Worm (Caenorhabditis elegans) whole organism, L1 larva: ENCODE data around the gene cal-2.
A peak's percentile ranks its signal among the peaks of the same experiment; 100 is the strongest.

Source experiments
- C16A3.4 ChIP-seq: fragments of 150-350 bp; optimal IDR thresholded peaks from 2 replicates; lab custom pipeline; 2014; ENCODE audit warnings: missing biosample characterization, missing genetic modification characterization
- C34B4.2 ChIP-seq: sonication (generic microtip); optimal IDR thresholded peaks from 2 replicates; lab custom pipeline; 2017; ENCODE audit warnings: mild to moderate bottlenecking, missing genetic modification characterization, missing compliant biosample characterization
- F16B12.6 ChIP-seq: fragments of 150-350 bp; optimal IDR thresholded peaks from 2 replicates; lab custom pipeline; 2014; ENCODE audit warnings: missing biosample characterization, missing genetic modification characterization
- Y116A8C.19 ChIP-seq: sonication (generic microtip); optimal IDR thresholded peaks from 2 replicates; lab custom pipeline; 2016; ENCODE audit warnings: missing compliant biosample characterization, missing genetic modification characterization, borderline replicate concordance
- aha-1 ChIP-seq: fragments of 150-350 bp; optimal IDR thresholded peaks from 2 replicates; lab custom pipeline; 2014; ENCODE audit warnings: missing biosample characterization, missing genetic modification characterization
- alr-1 ChIP-seq: fragments of 200-800 bp; sonication (Bioruptor generic); optimal IDR thresholded peaks from 2 replicates; lab custom pipeline; 2018; ENCODE audit warnings: borderline replicate concordance, mild to moderate bottlenecking, missing genetic modification characterization, missing compliant biosample characterization
- aly-2 ChIP-seq: fragments of 150-350 bp; optimal IDR thresholded peaks from 2 replicates; lab custom pipeline; 2014; ENCODE audit warnings: missing biosample characterization, missing genetic modification characterization
- ceh-63 ChIP-seq: fragments of 200-800 bp; sonication (Bioruptor generic); optimal IDR thresholded peaks from 2 replicates; lab custom pipeline; 2018; ENCODE audit warnings: mild to moderate bottlenecking, missing genetic modification characterization, missing compliant biosample characterization
- ceh-82 ChIP-seq, 3 experiments: fragments of 150-350 bp in 1 of 3; sonication (generic microtip) in 2 of 3; optimal IDR thresholded peaks; 2 replicates each; lab custom pipeline; 2014 to 2017; ENCODE audit warnings: missing biosample characterization in 3 of 3, missing genetic modification characterization in 3 of 3
- ceh-88 ChIP-seq: fragments of 200-800 bp; sonication (Bioruptor generic); IDR thresholded peaks from 2 replicates; pipeline ENCODE4 v1.3.6; 2022; ENCODE audit warnings: missing genetic modification characterization, missing compliant biosample characterization
- efl-1 ChIP-seq, 4 experiments: fragments of 150-350 bp; optimal IDR thresholded peaks in 3 of 4; peaks in 1 of 4; 1 replicate in 1 of 4; 2 replicates in 3 of 4; lab custom pipeline; 2014; ENCODE audit warnings: missing biosample characterization in 2 of 4, missing genetic modification characterization in 2 of 4, missing genetic modification reagents in 2 of 4
- efl-3 ChIP-seq: fragments of 200-800 bp; sonication (Bioruptor generic); optimal IDR thresholded peaks from 2 replicates; lab custom pipeline; 2018; ENCODE audit warnings: mild to moderate bottlenecking, missing genetic modification characterization, missing compliant biosample characterization
- egl-13 ChIP-seq: sonication (generic microtip); optimal IDR thresholded peaks from 2 replicates; lab custom pipeline; 2016; ENCODE audit warnings: missing genotype, missing genetic modification reagents, missing genetic modification characterization, missing compliant biosample characterization
- egl-27 ChIP-seq, 2 experiments: fragments of 150-350 bp in 1 of 2; sonication (generic microtip); optimal IDR thresholded peaks; 3 replicates each; lab custom pipeline; 2017 to 2018; ENCODE audit warnings: missing biosample characterization in 2 of 2, missing genetic modification characterization in 2 of 2, missing genetic modification reagents in 2 of 2
- elt-2 ChIP-seq: sonication (generic microtip); optimal IDR thresholded peaks from 2 replicates; lab custom pipeline; 2016; ENCODE audit warnings: missing genetic modification characterization, mild to moderate bottlenecking, inconsistent platforms, missing compliant biosample characterization, missing genetic modification reagents
- ets-5 ChIP-seq: fragments of 200-800 bp; sonication (Bioruptor generic); IDR thresholded peaks from 2 replicates; pipeline ENCODE4 v1.3.6; 2022; ENCODE audit warnings: missing genetic modification characterization, missing compliant biosample characterization
- fkh-10 ChIP-seq: sonication (generic microtip); optimal IDR thresholded peaks from 2 replicates; lab custom pipeline; 2017; ENCODE audit warnings: missing biosample characterization, missing genetic modification reagents, missing genetic modification characterization
- fkh-8 ChIP-seq: sonication (generic microtip); optimal IDR thresholded peaks from 2 replicates; lab custom pipeline; 2016; ENCODE audit warnings: mild to moderate bottlenecking, missing genetic modification characterization, missing compliant biosample characterization
- fos-1 ChIP-seq: fragments of 150-350 bp; optimal IDR thresholded peaks from 2 replicates; lab custom pipeline; 2014; ENCODE audit warnings: missing biosample characterization, missing genetic modification characterization
- hlh-17 ChIP-seq: fragments of 200-800 bp; sonication (Bioruptor generic); optimal IDR thresholded peaks from 2 replicates; lab custom pipeline; 2018; ENCODE audit warnings: missing genetic modification characterization, mild to moderate bottlenecking, missing compliant biosample characterization, moderate library complexity, borderline replicate concordance
- jun-1 ChIP-seq: fragments of 150-350 bp; optimal IDR thresholded peaks from 2 replicates; lab custom pipeline; 2014; ENCODE audit warnings: missing biosample characterization, missing genetic modification reagents, missing genetic modification characterization
- mab-9 ChIP-seq: fragments of 200-800 bp; sonication (Bioruptor generic); IDR thresholded peaks from 2 replicates; pipeline ENCODE4 v1.3.6; 2022; ENCODE audit warnings: missing genetic modification reagents, missing genetic modification characterization, missing compliant biosample characterization
- nhr-11 ChIP-seq: fragments of 150-350 bp; optimal IDR thresholded peaks from 2 replicates; lab custom pipeline; 2014; ENCODE audit warnings: missing biosample characterization, missing genetic modification characterization
- nhr-12 ChIP-seq: sonication (generic microtip); optimal IDR thresholded peaks from 2 replicates; lab custom pipeline; 2017; ENCODE audit warnings: missing biosample characterization, missing genetic modification characterization
- nhr-19 ChIP-seq: fragments of 200-800 bp; sonication (Bioruptor generic); conservative IDR thresholded peaks from 2 replicates; pipeline ENCODE4 v1.3.6; 2022; ENCODE audit warnings: missing genetic modification characterization, missing compliant biosample characterization
- nhr-237 ChIP-seq: fragments of 150-350 bp; optimal IDR thresholded peaks from 2 replicates; lab custom pipeline; 2014; ENCODE audit warnings: missing biosample characterization, missing genetic modification characterization
- nhr-28 ChIP-seq: fragments of 150-350 bp; optimal IDR thresholded peaks from 2 replicates; lab custom pipeline; 2014; ENCODE audit warnings: missing biosample characterization, missing genetic modification characterization
- nhr-47 ChIP-seq: sonication (generic microtip); optimal IDR thresholded peaks from 2 replicates; lab custom pipeline; 2016; ENCODE audit warnings: mild to moderate bottlenecking, missing genetic modification characterization, moderate library complexity, missing compliant biosample characterization
- nhr-71 ChIP-seq: sonication (generic microtip); optimal IDR thresholded peaks from 2 replicates; lab custom pipeline; 2016; ENCODE audit warnings: mild to moderate bottlenecking, missing genetic modification characterization, moderate library complexity, missing compliant biosample characterization
- nhr-84 ChIP-seq: sonication (generic microtip); optimal IDR thresholded peaks from 2 replicates; lab custom pipeline; 2017; ENCODE audit warnings: missing biosample characterization, missing genetic modification characterization
- nhr-85 ChIP-seq: sonication (generic microtip); peaks from one replicate; lab custom pipeline; 2016; ENCODE audit warnings: missing genetic modification characterization, inconsistent platforms, missing compliant biosample characterization
- nhr-90 ChIP-seq: sonication (generic microtip); optimal IDR thresholded peaks from 2 replicates; lab custom pipeline; 2016; ENCODE audit warnings: mild to moderate bottlenecking, missing genetic modification characterization, missing compliant biosample characterization; ENCODE audit not compliant: poor library complexity
- pag-3 ChIP-seq: sonication (generic microtip); optimal IDR thresholded peaks from 2 replicates; lab custom pipeline; 2017; ENCODE audit warnings: missing genetic modification characterization, mild to moderate bottlenecking, missing compliant biosample characterization, antibody characterized with exemption, borderline replicate concordance; ENCODE audit not compliant: insufficient read depth
- pax-3 ChIP-seq: fragments of 200-800 bp; sonication (Bioruptor generic); optimal IDR thresholded peaks from 2 replicates; lab custom pipeline; 2018; ENCODE audit warnings: mild to moderate bottlenecking, missing genetic modification characterization, moderate library complexity, missing compliant biosample characterization
- skn-1 ChIP-seq: fragments of 150-350 bp; optimal IDR thresholded peaks from 2 replicates; lab custom pipeline; 2014; ENCODE audit warnings: missing biosample characterization, missing genetic modification characterization
- sptf-1 ChIP-seq: fragments of 150-350 bp; optimal IDR thresholded peaks from 2 replicates; lab custom pipeline; 2014; ENCODE audit warnings: missing biosample characterization, missing genetic modification characterization
- unc-130 ChIP-seq: fragments of 150-350 bp; optimal IDR thresholded peaks from 2 replicates; lab custom pipeline; 2017; ENCODE audit warnings: missing biosample characterization, missing genetic modification characterization, inconsistent platforms
- unc-30 ChIP-seq: sonication (generic microtip); optimal IDR thresholded peaks from 2 replicates; lab custom pipeline; 2017; ENCODE audit warnings: missing biosample characterization, missing genetic modification characterization
- unc-62 ChIP-seq: fragments of 150-350 bp; optimal IDR thresholded peaks from 2 replicates; lab custom pipeline; 2014; ENCODE audit warnings: missing biosample characterization, missing genetic modification reagents, missing genetic modification characterization
- unc-98 ChIP-seq: fragments of 200-800 bp; sonication (Bioruptor generic); IDR thresholded peaks from 2 replicates; pipeline ENCODE4 v1.3.6; 2022; ENCODE audit warnings: missing genetic modification characterization, missing compliant biosample characterization
- zip-4 ChIP-seq: fragments of 200-800 bp; sonication (Bioruptor generic); optimal IDR thresholded peaks from 2 replicates; lab custom pipeline; 2018; ENCODE audit warnings: mild to moderate bottlenecking, missing genetic modification characterization, moderate library complexity, missing compliant biosample characterization
- ztf-11 ChIP-seq, 2 experiments: sonication (generic microtip); optimal IDR thresholded peaks; 2 replicates each; lab custom pipeline; 2016 to 2017; ENCODE audit warnings: missing genetic modification characterization in 2 of 2, missing biosample characterization in 1 of 2, missing compliant biosample characterization in 1 of 2
- ztf-4 ChIP-seq: fragments of 150-350 bp; optimal IDR thresholded peaks from 2 replicates; lab custom pipeline; 2014; ENCODE audit warnings: missing biosample characterization, missing genetic modification characterization

The cal-2 gene

ce11 chrII:8992780-8993179 is 32.3 kb downstream of the cal-2 start, which contains the start of gene ooc-5 (continued):
- peak; percentile 74 for TF ChIP-seq F16B12.6 (tag; lab: Kevin White, UChicago)
- no peak for TF ChIP-seq nhr-237 (tag; lab: Kevin White, UChicago)
- TF ChIP-seq nhr-71 (tag; lab: Kevin White, UChicago), result no peak
- no peak for TF ChIP-seq nhr-28
- peak in 1 of 2 experiments; percentile 5 for TF ChIP-seq efl-1 (optimal IDR thresholded peaks at IDR 0.05; lab: Kevin White, UChicago)
- peak in 1 of 2 experiments; percentile 8 for TF ChIP-seq efl-1 (GFP tag; optimal IDR thresholded peaks at IDR 0.05 in 1 of 2; lab: Kevin White, UChicago)
- no peak for TF ChIP-seq nhr-84 (tag; lab: Kevin White, UChicago)
- TF ChIP-seq pag-3 (tag; lab: Kevin White, UChicago), result no peak

ce11 chrII:8994336-8994735 is 33.8 kb downstream of the cal-2 start, which contains the start of gene F44G4.1:
F44G4.1 (plus strand) TSS chrII:8994636.
- TF ChIP-seq efl-3 (GFP tag; lab: Kevin White, UChicago) (no peak), alr-1 (tag; lab: Kevin White, UChicago) (no peak), unc-62 (GFP tag; lab: Kevin White, UChicago) (no peak), unc-130 (tag; lab: Kevin White, UChicago) (no peak)

- TF ChIP-seq zip-4 (GFP tag; lab: Kevin White, UChicago) (no peak), efl-1 (optimal IDR thresholded peaks at IDR 0.05; lab: Kevin White, UChicago) (no peak), efl-1 (GFP tag; optimal IDR thresholded peaks at IDR 0.05 in 1 of 2; lab: Kevin White, UChicago) (peak in 1 of 2 experiments; percentile 45)
Measured at ce11 chrII:8996064-8996463, 35.5 kb downstream of the cal-2 start, which contains the start of gene ndub-2. ndub-2 (plus strand) TSS chrII:8996364.

- TF ChIP-seq nhr-19 (GFP tag; lab: Robert Waterston, UW) (no peak), zip-4 (GFP tag; lab: Kevin White, UChicago) (no peak), sptf-1 (no peak), aha-1 (no peak), nhr-237 (tag; lab: Kevin White, UChicago) (no peak), Y116A8C.19 (tag; lab: Kevin White, UChicago) (no peak), ceh-82 (tag; optimal IDR thresholded peaks at IDR 0.05; lab: Kevin White, UChicago) (no peak), egl-13 (tag; lab: Kevin White, UChicago) (no peak), unc-130 (tag; lab: Kevin White, UChicago) (no peak), elt-2 (tag; lab: Kevin White, UChicago) (no peak), C34B4.2 (no peak), jun-1 (no peak), ztf-4 (tag; lab: Kevin White, UChicago) (no peak), nhr-11 (no peak), ztf-11 (tag; optimal IDR thresholded peaks at IDR 0.05; lab: Kevin White, UChicago) (no peak), alr-1 (tag; lab: Kevin White, UChicago) (no peak), F16B12.6 (tag; lab: Kevin White, UChicago) (peak; percentile 84), nhr-47 (tag; lab: Kevin White, UChicago) (peak; percentile 33), fkh-10 (no peak), mab-9 (GFP tag; lab: Robert Waterston, UW) (no peak), efl-1 (optimal IDR thresholded peaks at IDR 0.05; lab: Kevin White, UChicago) (peak; percentile 31 to 35), efl-1 (GFP tag; optimal IDR thresholded peaks at IDR 0.05 in 1 of 2; lab: Kevin White, UChicago) (peak; percentile 49 to 91), nhr-28 (no peak), fkh-8 (no peak), ceh-63 (GFP tag; lab: Kevin White, UChicago) (no peak), unc-98 (GFP tag; lab: Robert Waterston, UW) (no peak), skn-1 (tag; lab: Kevin White, UChicago) (no peak), C16A3.4 (tag; lab: Kevin White, UChicago) (no peak), nhr-85 (peak; percentile 8), nhr-90 (tag; lab: Kevin White, UChicago) (no peak), fos-1 (tag; lab: Kevin White, UChicago) (no peak), egl-27 (tag; optimal IDR thresholded peaks at IDR 0.05; lab: Kevin White, UChicago) (no peak), hlh-17 (no peak), nhr-12 (tag; lab: Kevin White, UChicago) (no peak), aly-2 (no peak), pax-3 (tag; lab: Kevin White, UChicago) (no peak), ceh-88 (no peak), ets-5 (GFP tag; lab: Robert Waterston, UW) (no peak), unc-30 (tag; lab: Kevin White, UChicago) (no peak)
Measured at ce11 chrII:8997479-8997878, 37.0 kb downstream of the cal-2 start, which contains the start of the genes F44G4.3 and tdp-1. F44G4.3 (minus strand) TSS chrII:8997662. tdp-1 (plus strand) TSS chrII:8997825.
